Worm (Caenorhabditis elegans): ENCODE measurements around the gene brf-1.

DNA sequence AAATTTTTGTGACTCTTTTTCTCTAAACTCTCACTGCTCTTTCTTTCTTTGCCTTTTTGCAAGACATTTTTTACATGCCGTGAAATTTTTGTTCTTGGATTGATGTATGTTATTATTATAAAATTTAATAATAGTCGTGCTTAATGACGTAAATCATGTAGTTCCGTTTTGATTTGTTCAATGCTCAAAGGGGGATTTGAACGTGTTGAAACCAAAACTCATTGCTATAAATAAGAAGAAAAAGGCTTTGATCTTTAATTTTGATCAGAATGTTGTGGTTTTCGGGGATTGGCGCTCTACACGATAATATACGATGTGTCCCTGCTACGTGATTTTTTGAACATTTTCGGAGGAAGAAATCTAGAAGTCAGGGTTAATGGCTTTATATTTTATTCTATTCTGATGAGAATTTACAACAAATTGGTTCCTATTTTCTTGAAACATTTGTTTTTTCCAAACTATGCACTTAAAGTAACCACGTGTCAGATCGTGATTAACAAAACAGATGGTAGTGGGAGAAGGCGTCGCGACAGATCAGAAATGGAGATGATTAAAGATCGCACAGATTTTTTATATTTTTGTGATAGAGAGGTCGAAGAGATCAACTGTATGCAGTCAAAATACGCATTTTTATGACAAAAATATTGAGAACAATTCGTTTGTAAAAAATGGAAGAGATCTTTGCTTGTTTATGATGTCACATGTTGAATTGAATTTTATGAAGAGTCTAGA is 36.1 kb downstream of the brf-1 start:
- no peak for TF ChIP-seq ceh-82 (tag; optimal IDR thresholded peaks at IDR 0.05)
- no peak for TF ChIP-seq skn-1 (tag; optimal IDR thresholded peaks at IDR 0.05)
- TF ChIP-seq nhr-25 (tag; optimal IDR thresholded peaks at IDR 0.05), result no peak
- TF ChIP-seq sea-2 (GFP tag; optimal IDR thresholded peaks at IDR 0.05), result no peak
- no peak for TF ChIP-seq nhr-28 (tag; optimal IDR thresholded peaks at IDR 0.05)
- no peak for TF ChIP-seq nhr-67 (tag; optimal IDR thresholded peaks at IDR 0.05)
- TF ChIP-seq ama-1 (optimal IDR thresholded peaks at IDR 0.05), result no peak
- no peak for TF ChIP-seq zag-1 (tag; optimal IDR thresholded peaks at IDR 0.05)
- TF ChIP-seq nhr-76 (tag; optimal IDR thresholded peaks at IDR 0.05), result no peak
- no peak for TF ChIP-seq R02D3.7 (tag; optimal IDR thresholded peaks at IDR 0.05)
- no peak for TF ChIP-seq nhr-77 (tag; optimal IDR thresholded peaks at IDR 0.05)
- TF ChIP-seq ceh-9 (tag; optimal IDR thresholded peaks at IDR 0.05), result no peak
- TF ChIP-seq unc-62 (GFP tag; optimal IDR thresholded peaks at IDR 0.05), result no peak
